Fruit fly (Drosophila melanogaster) whole organism, embryonic: Measurements from ENCODE around the gene CG15283.

Experiments
- Adf1 ChIP-seq: fragments of 200-800 bp; sonication (Bioruptor generic); IDR thresholded peaks from 2 replicates; pipeline ENCODE4 v1.3.6; 2022; ENCODE audit warnings: missing biosample characterization, missing genetic modification characterization
- Atf3 ChIP-seq: fragments of 200-800 bp; sonication (Bioruptor generic); optimal IDR thresholded peaks from 3 replicates; lab custom pipeline; 2016; ENCODE audit warnings: missing biosample characterization, missing genetic modification characterization
- CG13123 ChIP-seq: fragments of 200-800 bp; sonication (Bioruptor generic); optimal IDR thresholded peaks from 2 replicates; lab custom pipeline; 2016; ENCODE audit warnings: missing biosample characterization, missing genetic modification characterization
- CG13624 ChIP-seq: fragments of 200-800 bp; sonication (Bioruptor generic); optimal IDR thresholded peaks from 2 replicates; lab custom pipeline; 2016; ENCODE audit warnings: missing biosample characterization, missing genetic modification characterization
- CG1529 ChIP-seq: fragments of 200-800 bp; sonication (Bioruptor generic); optimal IDR thresholded peaks from 3 replicates; lab custom pipeline; 2018; ENCODE audit warnings: missing biosample characterization, missing genetic modification characterization
- CG17361 ChIP-seq: fragments of 200-800 bp; sonication (Bioruptor generic); IDR thresholded peaks from 3 replicates; pipeline ENCODE4 v1.3.6; 2022; ENCODE audit warnings: missing biosample characterization, missing genetic modification characterization
- CG2116 ChIP-seq: fragments of 200-800 bp; sonication (Bioruptor generic); optimal IDR thresholded peaks from 3 replicates; lab custom pipeline; 2018; ENCODE audit warnings: missing biosample characterization, mild to moderate bottlenecking, missing genetic modification characterization
- CG2199 ChIP-seq: fragments of 200-800 bp; sonication (Bioruptor generic); IDR thresholded peaks from 3 replicates; pipeline ENCODE4 v1.3.6; 2022; ENCODE audit warnings: missing biosample characterization, missing genetic modification characterization
- CG32532 ChIP-seq: fragments of 200-800 bp; sonication (Bioruptor generic); IDR thresholded peaks from 2 replicates; pipeline ENCODE4 v1.3.6; 2022; ENCODE audit warnings: missing biosample characterization, missing genetic modification characterization
- CG32767 ChIP-seq: fragments of 200-800 bp; sonication (Bioruptor generic); IDR thresholded peaks from 2 replicates; pipeline ENCODE4 v1.3.6; 2022; ENCODE audit warnings: missing biosample characterization, missing genetic modification characterization
- CG32772 ChIP-seq: fragments of 200-800 bp; sonication (Bioruptor generic); IDR thresholded peaks from 2 replicates; pipeline ENCODE4 v1.3.6; 2022; ENCODE audit warnings: missing biosample characterization, missing genetic modification characterization
- CG3281 ChIP-seq: fragments of 200-800 bp; sonication (Bioruptor generic); optimal IDR thresholded peaks from 3 replicates; lab custom pipeline; 2017; ENCODE audit warnings: missing biosample characterization, mild to moderate bottlenecking, missing genetic modification characterization
- CG3407 ChIP-seq: fragments of 200-800 bp; sonication (Bioruptor generic); optimal IDR thresholded peaks from 2 replicates; lab custom pipeline; 2018; ENCODE audit warnings: missing biosample characterization, mild to moderate bottlenecking, missing genetic modification characterization
- CG4404 ChIP-seq: fragments of 200-800 bp; sonication (Bioruptor generic); IDR thresholded peaks from 2 replicates; pipeline ENCODE4 v1.3.6; 2022; ENCODE audit warnings: missing biosample characterization, missing genetic modification characterization
- CG4424 ChIP-seq: fragments of 200-800 bp; sonication (Bioruptor generic); optimal IDR thresholded peaks from 3 replicates; lab custom pipeline; 2016; ENCODE audit warnings: missing biosample characterization, missing genetic modification characterization
- CG6254 ChIP-seq: fragments of 200-800 bp; sonication (Bioruptor generic); optimal IDR thresholded peaks from 3 replicates; lab custom pipeline; 2017; ENCODE audit warnings: mild to moderate bottlenecking, missing biosample characterization, missing genetic modification reagents, missing genetic modification characterization
- CG6689 ChIP-seq: fragments of 200-800 bp; sonication (Bioruptor generic); IDR thresholded peaks from 2 replicates; pipeline ENCODE4 v1.3.6; 2022; ENCODE audit warnings: missing biosample characterization, missing genetic modification characterization
- CG7745 ChIP-seq: fragments of 200-800 bp; sonication (Bioruptor generic); optimal IDR thresholded peaks from 2 replicates; lab custom pipeline; 2018; ENCODE audit warnings: missing biosample characterization, mild to moderate bottlenecking, missing genetic modification characterization, moderate library complexity
- CG7786 ChIP-seq: fragments of 200-800 bp; sonication (Bioruptor generic); optimal IDR thresholded peaks from 2 replicates; lab custom pipeline; 2016; ENCODE audit warnings: missing biosample characterization, missing genetic modification characterization
- CG8924 ChIP-seq: fragments of 200-800 bp; optimal IDR thresholded peaks from 3 replicates; lab custom pipeline; 2019; ENCODE audit warnings: missing biosample characterization, mild to moderate bottlenecking, missing genetic modification characterization, moderate library complexity
- Dip2 ChIP-seq: fragments of 200-800 bp; sonication (Bioruptor generic); IDR thresholded peaks from 2 replicates; pipeline ENCODE4 v1.3.6; 2022; ENCODE audit warnings: missing biosample characterization, missing genetic modification characterization
- Dip3 ChIP-seq: fragments of 200-800 bp; sonication (Bioruptor generic); optimal IDR thresholded peaks from 3 replicates; lab custom pipeline; 2016; ENCODE audit warnings: missing biosample characterization, missing genetic modification characterization
- Eip74EF ChIP-seq, 2 experiments: fragments of 200-800 bp in 1 of 2; fragments of >200 bp in 1 of 2; sonication (Bioruptor generic) in 1 of 2; optimal IDR thresholded peaks; 2 replicates each; lab custom pipeline; 2017 to 2019; ENCODE audit warnings: missing biosample characterization in 2 of 2, missing genetic modification characterization in 2 of 2, mild to moderate bottlenecking in 1 of 2, moderate library complexity in 1 of 2
- GATAe ChIP-seq: fragments of 200-800 bp; sonication (Bioruptor generic); conservative IDR thresholded peaks from 2 replicates; pipeline ENCODE4 v1.3.6; 2022; ENCODE audit warnings: missing biosample characterization, missing genetic modification characterization
- Gsc ChIP-seq: fragments of 200-800 bp; sonication (Bioruptor generic); IDR thresholded peaks from 2 replicates; pipeline ENCODE4 v1.3.6; 2022; ENCODE audit warnings: missing biosample characterization, missing genetic modification characterization
- HLH54F ChIP-seq: fragments of 200-800 bp; sonication (Bioruptor generic); optimal IDR thresholded peaks from 3 replicates; lab custom pipeline; 2016; ENCODE audit warnings: missing biosample characterization, missing genetic modification characterization
- HmgZ ChIP-seq: fragments of 200-800 bp; sonication (Bioruptor generic); optimal IDR thresholded peaks from 2 replicates; lab custom pipeline; 2018; ENCODE audit warnings: missing biosample characterization, mild to moderate bottlenecking, missing genetic modification characterization
- Max ChIP-seq: fragments of 200-800 bp; sonication (Bioruptor generic); optimal IDR thresholded peaks from 2 replicates; lab custom pipeline; 2016; ENCODE audit warnings: missing biosample characterization, mild to moderate bottlenecking, missing genetic modification characterization
- Nf-YB ChIP-seq: fragments of 200-800 bp; sonication (Bioruptor generic); optimal IDR thresholded peaks from 3 replicates; lab custom pipeline; 2019; ENCODE audit warnings: missing biosample characterization, mild to moderate bottlenecking, missing genetic modification characterization, moderate library complexity
- Opbp ChIP-seq: fragments of 200-800 bp; sonication (Bioruptor generic); IDR thresholded peaks from 3 replicates; pipeline ENCODE4 v1.3.6; 2022; ENCODE audit warnings: missing biosample characterization, missing genetic modification characterization; ENCODE audit not compliant: partially characterized antibody
- Ssrp ChIP-seq: fragments of 200-800 bp; sonication (Bioruptor generic); optimal IDR thresholded peaks from 2 replicates; lab custom pipeline; 2018; ENCODE audit warnings: missing biosample characterization, mild to moderate bottlenecking, missing genetic modification characterization, moderate library complexity
- TFAM ChIP-seq: fragments of 200-800 bp; sonication (Bioruptor generic); optimal IDR thresholded peaks from 2 replicates; lab custom pipeline; 2017; ENCODE audit warnings: missing biosample characterization, missing genetic modification characterization, inconsistent platforms
- abd-A ChIP-seq: fragments of 200-800 bp; sonication (Bioruptor generic); optimal IDR thresholded peaks from 3 replicates; lab custom pipeline; 2019; ENCODE audit warnings: missing biosample characterization, mild to moderate bottlenecking, missing genetic modification characterization, moderate library complexity
- ato ChIP-seq: fragments of 200-800 bp; sonication (Bioruptor generic); IDR thresholded peaks from 2 replicates; pipeline ENCODE4 v1.3.6; 2022; ENCODE audit warnings: missing biosample characterization, missing genetic modification characterization; ENCODE audit not compliant: partially characterized antibody
- chinmo ChIP-seq: fragments of 200-800 bp; sonication (Bioruptor generic); IDR thresholded peaks from 4 replicates; pipeline ENCODE4 v1.3.6; 2022; ENCODE audit warnings: missing biosample characterization, missing genetic modification characterization; ENCODE audit not compliant: partially characterized antibody
- da ChIP-seq: fragments of 200-800 bp; sonication (Bioruptor generic); optimal IDR thresholded peaks from 2 replicates; lab custom pipeline; 2016; ENCODE audit warnings: missing biosample characterization, missing genetic modification characterization
- dimm ChIP-seq: fragments of 200-800 bp; sonication (Bioruptor generic); IDR thresholded peaks from 2 replicates; pipeline ENCODE4 v1.3.6; 2022; ENCODE audit warnings: missing biosample characterization, missing genetic modification characterization
- dmrt11E ChIP-seq: fragments of 200-800 bp; sonication (Bioruptor generic); optimal IDR thresholded peaks from 3 replicates; lab custom pipeline; 2018; ENCODE audit warnings: missing biosample characterization, mild to moderate bottlenecking, missing genetic modification characterization, moderate library complexity
- gem ChIP-seq: fragments of 200-800 bp; sonication (Bioruptor generic); optimal IDR thresholded peaks from 2 replicates; lab custom pipeline; 2019; ENCODE audit warnings: missing biosample characterization, mild to moderate bottlenecking, missing genetic modification characterization, moderate library complexity
- grau ChIP-seq: fragments of 200-800 bp; optimal IDR thresholded peaks from 3 replicates; lab custom pipeline; 2019; ENCODE audit warnings: missing biosample characterization, mild to moderate bottlenecking, missing genetic modification characterization, moderate library complexity
- ham ChIP-seq: fragments of 200-800 bp; sonication (Bioruptor generic); IDR thresholded peaks from 2 replicates; pipeline ENCODE4 v1.3.6; 2022; ENCODE audit warnings: missing biosample characterization, missing genetic modification characterization
- luna ChIP-seq: fragments of 200-800 bp; sonication (Bioruptor generic); optimal IDR thresholded peaks from 2 replicates; lab custom pipeline; 2016; ENCODE audit warnings: missing biosample characterization, missing genetic modification characterization
- mam ChIP-seq: fragments of 200-800 bp; sonication (Bioruptor generic); optimal IDR thresholded peaks from 3 replicates; lab custom pipeline; 2016; ENCODE audit warnings: missing biosample characterization, missing genetic modification characterization
- peb ChIP-seq: fragments of 200-800 bp; sonication (Bioruptor generic); IDR thresholded peaks from 2 replicates; pipeline ENCODE4 v1.3.6; 2022; ENCODE audit warnings: missing biosample characterization, missing genetic modification characterization
- phol ChIP-seq: fragments of 200-800 bp; sonication (Bioruptor generic); optimal IDR thresholded peaks from 3 replicates; lab custom pipeline; 2018; ENCODE audit warnings: missing biosample characterization, mild to moderate bottlenecking, missing genetic modification characterization, moderate library complexity
- pzg ChIP-seq: fragments of 200-800 bp; sonication (Bioruptor generic); optimal IDR thresholded peaks from 3 replicates; lab custom pipeline; 2018; ENCODE audit warnings: missing biosample characterization, mild to moderate bottlenecking, missing genetic modification characterization, moderate library complexity
- ranshi ChIP-seq: fragments of 200-800 bp; sonication (Bioruptor generic); IDR thresholded peaks from 2 replicates; pipeline ENCODE4 v1.3.6; 2022; ENCODE audit warnings: missing biosample characterization, missing genetic modification characterization
- ro ChIP-seq: fragments of 200-800 bp; sonication (Bioruptor generic); IDR thresholded peaks from 2 replicates; pipeline ENCODE4 v1.3.6; 2022; ENCODE audit warnings: missing biosample characterization, missing genetic modification characterization
- seq ChIP-seq: fragments of 200-800 bp; sonication (Bioruptor generic); IDR thresholded peaks from 2 replicates; pipeline ENCODE4 v1.3.6; 2022; ENCODE audit warnings: missing biosample characterization, missing genetic modification characterization
- tgo ChIP-seq: fragments of 200-800 bp; sonication (Bioruptor generic); IDR thresholded peaks from 3 replicates; pipeline ENCODE4 v1.3.6; 2022; ENCODE audit warnings: missing biosample characterization, missing genetic modification characterization
- usp ChIP-seq: fragments of >200 bp; optimal IDR thresholded peaks from 2 replicates; lab custom pipeline; 2017; ENCODE audit warnings: missing biosample characterization, missing genetic modification characterization
- yki ChIP-seq: fragments of >200 bp; optimal IDR thresholded peaks from 3 replicates; lab custom pipeline; 2018

The CG15283 gene

DNA sequence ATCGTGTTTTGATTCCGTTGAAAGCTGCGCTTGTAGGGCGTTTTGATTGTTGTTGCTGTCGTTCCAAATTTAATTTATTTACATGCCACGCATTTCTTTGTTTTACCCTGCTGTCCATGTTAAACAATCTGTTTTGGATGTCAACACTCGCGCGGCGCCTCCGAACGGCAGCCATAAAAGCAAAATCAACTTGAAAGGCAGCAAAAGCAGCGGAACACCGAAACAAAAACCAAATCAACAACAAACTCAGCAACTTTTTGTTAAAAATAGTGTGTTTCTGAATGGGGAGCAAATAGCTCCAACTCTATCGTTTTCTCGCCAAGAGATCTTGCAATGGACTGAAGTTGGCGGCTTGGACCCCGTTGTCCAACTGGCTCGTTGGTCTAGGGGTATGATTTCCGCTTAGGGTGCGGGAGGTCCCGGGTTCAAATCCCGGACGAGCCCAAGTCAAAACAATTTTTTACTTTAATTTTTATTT lies 44.8 kb upstream of the CG15283 start (continued):
- TF ChIP-seq CG4404 (GFP tag; lab: Robert Waterston, UW) (no peak), CG7745 (tag; lab: Kevin White, UChicago) (no peak), HmgZ (tag; lab: Kevin White, UChicago) (peak; percentile 6), Max (GFP tag; lab: Kevin White, UChicago) (no peak), Eip74EF (GFP tag; optimal IDR thresholded peaks at IDR 0.05; lab: Kevin White, UChicago) (no peak), Opbp (GFP tag; lab: Robert Waterston, UW) (peak; percentile 86; the same call in 2 of the 3 replicates), CG6254 (GFP tag; lab: Kevin White, UChicago) (no peak), TFAM (GFP tag; lab: Kevin White, UChicago) (no peak), dmrt11E (tag; lab: Kevin White, UChicago) (no peak), da (GFP tag; lab: Kevin White, UChicago) (no peak), CG3281 (GFP tag; lab: Kevin White, UChicago) (no peak), Dip3 (GFP tag; lab: Kevin White, UChicago) (no peak), seq (GFP tag; lab: Robert Waterston, UW) (no peak), ham (GFP tag; lab: Robert Waterston, UW) (no peak), ranshi (GFP tag; lab: Robert Waterston, UW) (no peak), CG3407 (GFP tag; lab: Kevin White, UChicago) (no peak), ato (GFP tag; lab: Robert Waterston, UW) (peak; percentile 72; the same call in 1 of the 2 replicates), yki (lab: Kevin White, UChicago) (no peak), GATAe (GFP tag; lab: Robert Waterston, UW) (no peak), gem (tag; lab: Kevin White, UChicago) (no peak), CG32772 (GFP tag; lab: Robert Waterston, UW) (no peak), peb (GFP tag; lab: Robert Waterston, UW) (no peak), dimm (GFP tag; lab: Robert Waterston, UW) (no peak), CG4424 (GFP tag; lab: Kevin White, UChicago) (no peak), mam (no peak), Ssrp (tag; lab: Kevin White, UChicago) (no peak), abd-A (tag; lab: Kevin White, UChicago) (no peak), Adf1 (GFP tag; lab: Robert Waterston, UW) (no peak), CG32767 (GFP tag; lab: Robert Waterston, UW) (peak; percentile 38; the same call in 1 of the 2 replicates), luna (GFP tag; lab: Kevin White, UChicago) (no peak), chinmo (0 out of 4 replicates have a peak, but pooled peaks have one; percentile 46), HLH54F (GFP tag; lab: Kevin White, UChicago) (no peak), Gsc (no peak), CG2199 (GFP tag; lab: Robert Waterston, UW) (peak; percentile 80; the same call in 2 of the 3 replicates), Dip2 (GFP tag; lab: Robert Waterston, UW) (no peak), CG32532 (GFP tag; lab: Robert Waterston, UW) (no peak), Atf3 (GFP tag; lab: Kevin White, UChicago) (no peak), CG13123 (GFP tag; lab: Kevin White, UChicago) (no peak), CG8924 (no peak), CG1529 (GFP tag; lab: Kevin White, UChicago) (peak; percentile 12), CG7786 (GFP tag; lab: Kevin White, UChicago) (no peak), CG17361 (no peak), CG6689 (GFP tag; lab: Robert Waterston, UW) (0 out of 2 replicates have a peak, but pooled peaks have one; percentile 4), ro (GFP tag; lab: Robert Waterston, UW) (no peak), Nf-YB (GFP tag; lab: Kevin White, UChicago) (no peak), tgo (GFP tag; lab: Robert Waterston, UW) (no peak), pzg (GFP tag; lab: Kevin White, UChicago) (no peak), phol (tag; lab: Kevin White, UChicago) (no peak), usp (no peak), grau (no peak), CG13624 (no peak), CG2116 (GFP tag; lab: Kevin White, UChicago) (no peak)
